Worm (Caenorhabditis elegans) whole organism, L4 larva: ENCODE results near the gene F47B8.10.

ENCODE experiments used
- D1046.2 ChIP-seq: fragments of 200-800 bp; sonication (Bioruptor generic); IDR thresholded peaks from 2 replicates; pipeline ENCODE4 v1.3.6; 2022; ENCODE audit warnings: missing genetic modification characterization, missing compliant biosample characterization
- T26A8.4 ChIP-seq: fragments of 200-800 bp; sonication (Bioruptor generic); IDR thresholded peaks from 2 replicates; pipeline ENCODE4 v1.3.6; 2022; ENCODE audit warnings: missing genetic modification characterization, missing compliant biosample characterization
- aha-1 ChIP-seq: fragments of 150-350 bp; peaks from one replicate; lab custom pipeline; 2014; ENCODE audit warnings: missing biosample characterization, missing genetic modification characterization
- ceh-28 ChIP-seq: fragments of 150-350 bp; optimal IDR thresholded peaks from 2 replicates; lab custom pipeline; 2014; ENCODE audit warnings: missing biosample characterization, missing genetic modification reagents, missing genetic modification characterization
- ceh-44 ChIP-seq: fragments of 200-800 bp; sonication (Bioruptor generic); IDR thresholded peaks from 2 replicates; pipeline ENCODE4 v1.3.6; 2022; ENCODE audit warnings: missing genetic modification reagents, missing genetic modification characterization, missing compliant biosample characterization
- dpl-1 ChIP-seq: fragments of 150-350 bp; optimal IDR thresholded peaks from 2 replicates; lab custom pipeline; 2014; ENCODE audit warnings: missing biosample characterization, missing genetic modification reagents, missing genetic modification characterization
- hif-1 ChIP-seq, 2 experiments: sonication (generic microtip); optimal IDR thresholded peaks; 2 replicates each; lab custom pipeline; 2016 to 2017; ENCODE audit warnings: missing compliant biosample characterization in 2 of 2, missing genetic modification characterization in 2 of 2, missing genetic modification reagents in 2 of 2, missing genotype in 2 of 2, mild to moderate bottlenecking in 1 of 2
- lin-1 ChIP-seq: fragments of 200-800 bp; sonication (Bioruptor generic); IDR thresholded peaks from 2 replicates; pipeline ENCODE4 v1.3.6; 2022; ENCODE audit warnings: missing genetic modification reagents, missing genetic modification characterization, missing compliant biosample characterization
- nhr-76 ChIP-seq: fragments of 150-350 bp; optimal IDR thresholded peaks from 2 replicates; lab custom pipeline; 2014; ENCODE audit warnings: missing biosample characterization, missing genetic modification characterization
- nhr-77 ChIP-seq: fragments of 150-350 bp; optimal IDR thresholded peaks from 2 replicates; lab custom pipeline; 2014; ENCODE audit warnings: missing biosample characterization, missing genetic modification characterization
- rbr-2 ChIP-seq: sonication (generic microtip); optimal IDR thresholded peaks from 2 replicates; lab custom pipeline; 2016; ENCODE audit warnings: missing genotype, missing genetic modification characterization, missing compliant biosample characterization
- snpc-4 ChIP-seq: fragments of 150-350 bp; optimal IDR thresholded peaks from 2 replicates; lab custom pipeline; 2014; ENCODE audit warnings: missing biosample characterization, missing genetic modification characterization

Gene F47B8.10

DNA sequence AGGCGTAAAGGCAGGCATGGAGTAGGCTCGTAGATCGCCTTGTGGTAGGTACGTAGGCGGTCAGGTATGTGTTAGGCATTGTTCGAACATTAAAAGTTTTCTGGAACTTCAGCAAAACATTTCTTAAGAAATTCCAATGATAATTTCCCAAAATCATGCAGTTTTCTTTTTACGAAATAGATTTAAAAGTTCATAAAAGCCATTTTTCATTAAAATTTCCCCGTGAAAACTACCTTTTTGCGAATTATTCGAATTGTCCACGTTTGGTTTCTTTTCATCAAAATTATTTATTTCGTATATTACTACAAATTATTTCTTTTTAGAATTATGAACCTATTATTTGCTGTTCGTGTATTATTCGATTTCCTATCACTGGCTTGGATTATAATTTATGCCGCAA is 53.0 kb downstream of the F47B8.10 start, which contains the start of gene C15H11.13:
TSS of gene C15H11.13 (plus strand) at position 301 of the 400 bp plus-strand sequence.
- TF ChIP-seq hif-1 (tag; optimal IDR thresholded peaks at IDR 0.05; lab: Kevin White, UChicago) (no peak), lin-1 (no peak), snpc-4 (tag; lab: Kevin White, UChicago) (no peak), T26A8.4 (GFP tag; lab: Robert Waterston, UW) (no peak), nhr-77 (tag; lab: Kevin White, UChicago) (no peak), dpl-1 (GFP tag; lab: Kevin White, UChicago) (no peak), aha-1 (tag; lab: Kevin White, UChicago) (no peak), D1046.2 (GFP tag; lab: Robert Waterston, UW) (no peak), ceh-44 (no peak), ceh-28 (tag; lab: Kevin White, UChicago) (no peak), rbr-2 (tag; lab: Kevin White, UChicago) (no peak), nhr-76 (tag; lab: Kevin White, UChicago) (no peak)
